Worm (Caenorhabditis elegans) whole organism, early embryonic: ENCODE data around the gene T10B9.14.

Source experiments
- B0310.2 ChIP-seq: sonication (generic microtip); optimal IDR thresholded peaks from 2 replicates; lab custom pipeline; 2016; ENCODE audit warnings: mild to moderate bottlenecking, missing genetic modification characterization, missing compliant biosample characterization
- F13C5.2 ChIP-seq: sonication (generic microtip); optimal IDR thresholded peaks from 2 replicates; lab custom pipeline; 2017; ENCODE audit warnings: mild to moderate bottlenecking, missing genetic modification characterization, inconsistent platforms, missing compliant biosample characterization
- aly-1 ChIP-seq: sonication (generic microtip); optimal IDR thresholded peaks from 2 replicates; lab custom pipeline; 2016; ENCODE audit warnings: missing genetic modification characterization, missing compliant biosample characterization
- ama-1 ChIP-seq: fragments of 150-350 bp; optimal IDR thresholded peaks from 2 replicates; lab custom pipeline; 2014
- ceh-13 ChIP-seq: fragments of 200-800 bp; sonication (Bioruptor generic); optimal IDR thresholded peaks from 2 replicates; lab custom pipeline; 2018; ENCODE audit warnings: mild to moderate bottlenecking, missing genetic modification characterization, missing compliant biosample characterization
- ceh-36 ChIP-seq: sonication (generic microtip); optimal IDR thresholded peaks from 2 replicates; lab custom pipeline; 2016; ENCODE audit warnings: missing genetic modification characterization, inconsistent platforms, missing compliant biosample characterization
- ets-7 ChIP-seq: sonication (generic microtip); optimal IDR thresholded peaks from 2 replicates; lab custom pipeline; 2016; ENCODE audit warnings: missing genotype, missing genetic modification characterization, missing compliant biosample characterization
- flt-1 ChIP-seq: fragments of 200-800 bp; sonication (Bioruptor generic); IDR thresholded peaks from 2 replicates; pipeline ENCODE4 v1.3.6; 2022; ENCODE audit warnings: missing genetic modification characterization, missing compliant biosample characterization
- hmbx-1 ChIP-seq: sonication (generic microtip); optimal IDR thresholded peaks from 2 replicates; lab custom pipeline; 2016; ENCODE audit warnings: mild to moderate bottlenecking, missing genetic modification characterization, missing compliant biosample characterization
- hmg-4 ChIP-seq: fragments of 200-800 bp; sonication (Bioruptor generic); optimal IDR thresholded peaks from 2 replicates; lab custom pipeline; 2018; ENCODE audit warnings: mild to moderate bottlenecking, missing genetic modification characterization, missing compliant biosample characterization
- hnd-1 ChIP-seq: sonication (generic microtip); optimal IDR thresholded peaks from 2 replicates; lab custom pipeline; 2016; ENCODE audit warnings: missing genetic modification characterization, missing compliant biosample characterization
- pes-1 ChIP-seq: fragments of 200-800 bp; sonication (Bioruptor generic); IDR thresholded peaks from 2 replicates; pipeline ENCODE4 v1.3.6; 2022; ENCODE audit warnings: missing genetic modification reagents, missing genetic modification characterization, missing compliant biosample characterization
- scrt-1 ChIP-seq: fragments of 200-800 bp; sonication (Bioruptor generic); IDR thresholded peaks from 2 replicates; pipeline ENCODE4 v1.3.6; 2022; ENCODE audit warnings: missing genetic modification characterization, missing compliant biosample characterization
- sea-1 ChIP-seq: fragments of 200-800 bp; sonication (Bioruptor generic); conservative IDR thresholded peaks from 2 replicates; pipeline ENCODE4 v1.3.6; 2022; ENCODE audit warnings: missing genetic modification characterization, missing compliant biosample characterization
- tbx-11 ChIP-seq: fragments of 200-800 bp; sonication (Bioruptor generic); IDR thresholded peaks from 2 replicates; pipeline ENCODE4 v1.3.6; 2022; ENCODE audit warnings: missing genetic modification characterization, missing compliant biosample characterization
- tbx-37 ChIP-seq: fragments of 200-800 bp; sonication (Bioruptor generic); conservative IDR thresholded peaks from 2 replicates; pipeline ENCODE4 v1.3.6; 2022; ENCODE audit warnings: missing genetic modification reagents, missing genetic modification characterization, missing compliant biosample characterization
- tra-4 ChIP-seq: sonication (generic microtip); optimal IDR thresholded peaks from 2 replicates; lab custom pipeline; 2017; ENCODE audit warnings: missing genetic modification characterization, missing compliant biosample characterization

The T10B9.14 gene

DNA sequence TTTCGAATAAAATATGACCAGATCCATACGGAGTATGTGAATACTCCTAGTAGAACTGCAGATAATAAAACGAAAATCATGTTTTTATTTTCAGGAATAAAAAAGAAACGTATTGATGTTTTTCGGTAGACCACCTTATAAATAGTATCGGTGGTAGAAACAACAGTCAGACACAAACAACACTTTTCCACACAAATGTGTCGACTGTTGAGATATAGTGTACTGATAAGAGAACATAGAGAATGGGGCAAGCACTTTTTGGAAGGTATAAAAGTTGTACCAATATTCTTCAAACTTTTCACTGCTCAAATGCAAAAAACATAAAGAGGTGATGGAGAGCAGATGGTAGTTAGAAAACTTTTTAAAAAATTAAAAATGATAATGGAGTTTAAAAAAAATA is 20.4 kb upstream of the T10B9.14 start, which contains the start of gene cyp-13A6:
Gene cyp-13A6 (minus strand): TSS at position 180 of the 400 bp plus-strand sequence.
- TF ChIP-seq ets-7 (no peak), pes-1 (GFP tag; lab: Robert Waterston, UW) (no peak), flt-1 (GFP tag; lab: Robert Waterston, UW) (no peak), aly-1 (tag; lab: Kevin White, UChicago) (no peak), ceh-36 (tag; lab: Kevin White, UChicago) (no peak), sea-1 (GFP tag; lab: Robert Waterston, UW) (no peak), tbx-37 (no peak), F13C5.2 (no peak), tra-4 (tag; lab: Kevin White, UChicago) (no peak), B0310.2 (no peak), tbx-11 (GFP tag; lab: Robert Waterston, UW) (no peak), ama-1 (lab: Kevin White, UChicago) (no peak), hmg-4 (GFP tag; lab: Kevin White, UChicago) (no peak)

- no peak for TF ChIP-seq ets-7
- TF ChIP-seq tra-4 (tag; lab: Kevin White, UChicago): no peak
- no peak for TF ChIP-seq B0310.2
- no peak for TF ChIP-seq hnd-1 (tag; lab: Kevin White, UChicago)
- no peak for TF ChIP-seq F13C5.2
- TF ChIP-seq scrt-1 (GFP tag; lab: Robert Waterston, UW): no peak
- TF ChIP-seq ama-1 (lab: Kevin White, UChicago): no peak
These were observed 18.0 kb upstream of the T10B9.14 start, which contains the start of gene cyp-13A5 for ce11 chrII:9800251-9800650. Gene cyp-13A5, minus strand, starts transcription at chrII:9800362.

ce11 chrII:9797664-9798063 is 15.4 kb upstream of the T10B9.14 start, which contains the start of gene cyp-13A4:
Gene cyp-13A4, minus strand, starts transcription at chrII:9797740.
- TF ChIP-seq hmg-4 (GFP tag; lab: Kevin White, UChicago): no peak
- no peak for TF ChIP-seq pes-1 (GFP tag; lab: Robert Waterston, UW)
- no peak for TF ChIP-seq aly-1 (tag; lab: Kevin White, UChicago)
- no peak for TF ChIP-seq sea-1 (GFP tag; lab: Robert Waterston, UW)
- TF ChIP-seq hnd-1 (tag; lab: Kevin White, UChicago): no peak
- no peak for TF ChIP-seq B0310.2
- TF ChIP-seq F13C5.2: no peak
- TF ChIP-seq scrt-1 (GFP tag; lab: Robert Waterston, UW): no peak
- no peak for TF ChIP-seq flt-1 (GFP tag; lab: Robert Waterston, UW)
- TF ChIP-seq ceh-36 (tag; lab: Kevin White, UChicago): no peak
- TF ChIP-seq tbx-37: no peak
- TF ChIP-seq tra-4 (tag; lab: Kevin White, UChicago): no peak
- TF ChIP-seq ceh-13 (GFP tag; lab: Kevin White, UChicago): no peak
- no peak for TF ChIP-seq ets-7
- TF ChIP-seq tbx-11 (GFP tag; lab: Robert Waterston, UW): no peak

- TF ChIP-seq ceh-13 (GFP tag; lab: Kevin White, UChicago): no peak
- no peak for TF ChIP-seq hnd-1 (tag; lab: Kevin White, UChicago)
- TF ChIP-seq ama-1 (lab: Kevin White, UChicago): no peak
- no peak for TF ChIP-seq tbx-11 (GFP tag; lab: Robert Waterston, UW)
- TF ChIP-seq scrt-1 (GFP tag; lab: Robert Waterston, UW): no peak
- no peak for TF ChIP-seq flt-1 (GFP tag; lab: Robert Waterston, UW)
- no peak for TF ChIP-seq ets-7
- no peak for TF ChIP-seq ceh-36 (tag; lab: Kevin White, UChicago)
- TF ChIP-seq sea-1 (GFP tag; lab: Robert Waterston, UW): no peak
- TF ChIP-seq hmg-4 (GFP tag; lab: Kevin White, UChicago): no peak
- TF ChIP-seq pes-1 (GFP tag; lab: Robert Waterston, UW): no peak
- TF ChIP-seq hmbx-1: no peak
- no peak for TF ChIP-seq tbx-37
- TF ChIP-seq aly-1 (tag; lab: Kevin White, UChicago): no peak
- TF ChIP-seq B0310.2: no peak
- TF ChIP-seq tra-4 (tag; lab: Kevin White, UChicago): no peak
These were observed 11.0 kb upstream of the T10B9.14 start, which contains the start of gene cyp-13A3 for ce11 chrII:9793197-9793596. Gene cyp-13A3, minus strand, starts transcription at chrII:9793297.

ce11 chrII:9791185-9791584 is 8.9 kb upstream of the T10B9.14 start:
- TF ChIP-seq ceh-13 (GFP tag; lab: Kevin White, UChicago) (no peak), flt-1 (GFP tag; lab: Robert Waterston, UW) (no peak), hmg-4 (GFP tag; lab: Kevin White, UChicago) (no peak), tbx-11 (GFP tag; lab: Robert Waterston, UW) (no peak), ceh-36 (tag; lab: Kevin White, UChicago) (no peak), scrt-1 (GFP tag; lab: Robert Waterston, UW) (no peak), ama-1 (lab: Kevin White, UChicago) (no peak), hmbx-1 (no peak), tra-4 (tag; lab: Kevin White, UChicago) (no peak), hnd-1 (tag; lab: Kevin White, UChicago) (no peak), pes-1 (GFP tag; lab: Robert Waterston, UW) (no peak), ets-7 (no peak), tbx-37 (no peak), F13C5.2 (no peak), B0310.2 (no peak), sea-1 (GFP tag; lab: Robert Waterston, UW) (no peak), aly-1 (tag; lab: Kevin White, UChicago) (no peak)

- TF ChIP-seq tra-4 (tag; lab: Kevin White, UChicago): no peak
These were observed 5.3 kb upstream of the T10B9.14 start, which contains the start of gene cyp-13A2 for ce11 chrII:9787395-9788152. Gene cyp-13A2, minus strand, starts transcription at chrII:9787629.

DNA sequence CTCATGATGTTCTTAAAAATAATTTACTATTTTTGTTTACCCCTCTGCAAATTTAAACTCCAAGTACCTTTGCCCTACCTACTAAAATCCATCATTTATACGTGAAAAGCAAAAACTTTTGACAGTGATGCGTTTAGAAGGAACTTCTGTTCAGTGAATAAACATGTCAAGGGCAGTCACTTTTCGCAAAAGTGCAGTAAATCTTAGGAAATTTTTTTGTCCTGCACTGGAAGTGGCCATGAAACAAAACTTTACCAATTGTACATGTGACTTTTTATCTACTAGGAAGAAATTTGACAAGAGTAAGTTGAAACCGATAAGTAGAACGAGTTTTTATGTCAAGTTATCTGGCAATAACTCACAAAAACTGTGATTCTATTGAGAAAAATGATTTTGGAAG is 4.0 kb upstream of the T10B9.14 start:
- TF ChIP-seq flt-1 (GFP tag; lab: Robert Waterston, UW) (no peak), hmbx-1 (no peak), tra-4 (tag; lab: Kevin White, UChicago) (no peak), ceh-13 (GFP tag; lab: Kevin White, UChicago) (no peak), ama-1 (lab: Kevin White, UChicago) (no peak), tbx-11 (GFP tag; lab: Robert Waterston, UW) (no peak), pes-1 (GFP tag; lab: Robert Waterston, UW) (no peak), ets-7 (no peak), sea-1 (GFP tag; lab: Robert Waterston, UW) (no peak), ceh-36 (tag; lab: Kevin White, UChicago) (no peak), aly-1 (tag; lab: Kevin White, UChicago) (no peak), scrt-1 (GFP tag; lab: Robert Waterston, UW) (no peak)
